Worm (Caenorhabditis elegans): ENCODE measurements around the gene glr-2.
A peak's percentile ranks its signal among the peaks of the same experiment; 100 is the strongest.

glr-2 gene

DNA sequence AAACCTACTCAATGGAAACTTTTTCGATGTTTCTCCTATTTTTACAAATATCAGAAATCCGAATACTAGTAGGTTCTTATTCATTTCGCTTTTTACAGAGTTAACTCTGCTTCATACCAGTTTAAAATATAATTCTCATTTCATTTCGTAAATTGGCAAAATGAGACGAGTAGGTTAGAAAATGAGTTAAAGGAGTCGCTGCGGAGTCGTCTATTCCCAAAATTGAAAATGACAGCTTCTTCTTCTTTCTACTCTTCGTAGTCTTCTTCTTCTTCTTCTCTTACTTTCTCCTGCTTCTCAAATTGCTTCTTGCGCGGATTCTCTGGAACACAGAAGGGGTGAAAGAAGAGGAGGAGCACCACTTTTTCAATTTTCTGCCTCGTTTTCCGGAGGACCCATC lies at the start of gene glr-2:
Gene glr-2 (minus strand): TSS at position 211 of the 400 bp plus-strand sequence.
- TF ChIP-seq ztf-23 (GFP tag; IDR thresholded peaks at IDR 0.05), result 0 out of 2 replicates have a peak, but pooled peaks have one; percentile 48
- no peak for TF ChIP-seq T22C8.4 (GFP tag; IDR thresholded peaks at IDR 0.05)

DNA sequence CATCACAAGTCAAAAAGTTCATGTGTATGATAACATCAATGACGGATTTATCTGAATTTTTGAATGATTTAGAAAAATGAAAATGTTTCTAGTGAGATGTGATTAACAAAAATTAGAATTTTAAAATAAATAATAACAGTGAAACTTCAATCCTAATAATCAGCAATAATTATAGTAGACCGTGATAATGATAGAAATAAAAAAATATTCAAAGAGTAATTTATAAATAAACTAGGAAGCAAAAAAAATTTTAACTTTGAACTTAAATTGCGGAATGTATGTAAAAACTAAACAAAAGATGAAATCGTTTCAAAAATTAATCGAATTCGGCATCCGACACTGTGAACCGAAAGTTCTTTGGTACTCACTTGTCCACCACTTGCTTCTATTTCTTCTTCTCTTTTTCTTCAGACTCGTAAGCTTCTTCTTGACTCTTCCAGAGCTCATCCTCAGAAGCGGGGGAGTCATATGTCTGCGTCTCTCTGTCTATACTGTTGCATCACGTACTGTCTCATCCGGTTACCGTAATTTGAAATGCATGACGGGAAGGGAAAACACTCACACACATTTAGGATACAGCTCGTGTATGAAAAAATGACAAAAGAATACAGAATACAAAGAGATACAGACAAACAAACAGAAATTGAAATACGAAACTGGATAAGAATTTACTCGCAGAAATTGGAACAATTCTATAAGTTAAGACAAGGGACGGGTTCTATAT lies 48.3 kb upstream of the glr-2 start, which contains the start of gene mec-14:
Gene mec-14 (minus strand): TSS at position 51 of the 724 bp plus-strand sequence.
- no peak for TF ChIP-seq ref-1 (GFP tag; conservative IDR thresholded peaks at IDR 0.05)
- no peak for TF ChIP-seq tab-1 (GFP tag; IDR thresholded peaks at IDR 0.05)
- TF ChIP-seq cog-1 (tag; optimal IDR thresholded peaks at IDR 0.05), result no peak
- TF ChIP-seq ztf-23 (GFP tag; IDR thresholded peaks at IDR 0.05), result no peak
- no peak for TF ChIP-seq T22C8.4 (GFP tag; IDR thresholded peaks at IDR 0.05)
- no peak for TF ChIP-seq klf-2 (GFP tag; conservative IDR thresholded peaks at IDR 0.05)
- TF ChIP-seq ztf-29 (GFP tag; IDR thresholded peaks at IDR 0.05), result no peak
- no peak for TF ChIP-seq flt-1 (GFP tag; IDR thresholded peaks at IDR 0.05)
- no peak for TF ChIP-seq med-1 (GFP tag; optimal IDR thresholded peaks at IDR 0.05; ENCODE audit: insufficient read depth)

ce11 chrIII:7189581-7190128 lies 44.9 kb upstream of the glr-2 start, which contains the start of gene rps-21:
rps-21 (minus strand) TSS chrIII:7189631.
- peak; percentile 34 for TF ChIP-seq cog-1 (tag; optimal IDR thresholded peaks at IDR 0.05)
- TF ChIP-seq ztf-23 (GFP tag; IDR thresholded peaks at IDR 0.05), result peak; percentile 55; the same call in 1 of the 2 replicates
- no peak for TF ChIP-seq T22C8.4 (GFP tag; IDR thresholded peaks at IDR 0.05)
- 0 out of 2 replicates have a peak, but pooled peaks have one; percentile 4 for TF ChIP-seq flt-1 (GFP tag; IDR thresholded peaks at IDR 0.05)

- TF ChIP-seq flt-1 (GFP tag; IDR thresholded peaks at IDR 0.05), result no peak
- TF ChIP-seq tab-1 (GFP tag; IDR thresholded peaks at IDR 0.05), result no peak
- TF ChIP-seq med-1 (GFP tag; optimal IDR thresholded peaks at IDR 0.05; ENCODE audit: insufficient read depth), result no peak
- no peak for TF ChIP-seq cog-1 (tag; optimal IDR thresholded peaks at IDR 0.05)
- TF ChIP-seq ztf-23 (GFP tag; IDR thresholded peaks at IDR 0.05), result no peak
- no peak for TF ChIP-seq klf-2 (GFP tag; conservative IDR thresholded peaks at IDR 0.05)
- no peak for TF ChIP-seq ztf-29 (GFP tag; IDR thresholded peaks at IDR 0.05)
- no peak for TF ChIP-seq T22C8.4 (GFP tag; IDR thresholded peaks at IDR 0.05)
- no peak for TF ChIP-seq ref-1 (GFP tag; conservative IDR thresholded peaks at IDR 0.05)
Measured at ce11 chrIII:7188300-7189052, 43.7 kb upstream of the glr-2 start, which contains the start of the genes F37C12.21 and F37C12.10. F37C12.21 (plus strand) TSS chrIII:7188357. F37C12.10 (minus strand) TSS chrIII:7188384.

ce11 chrIII:7185473-7185872 lies 40.7 kb upstream of the glr-2 start, which contains the start of gene F37C12.14:
F37C12.14 (minus strand) TSS chrIII:7185573.
- TF ChIP-seq cog-1 (tag; optimal IDR thresholded peaks at IDR 0.05), result no peak
- no peak for TF ChIP-seq med-1 (GFP tag; optimal IDR thresholded peaks at IDR 0.05; ENCODE audit: insufficient read depth)
- no peak for TF ChIP-seq flt-1 (GFP tag; IDR thresholded peaks at IDR 0.05)
- TF ChIP-seq T22C8.4 (GFP tag; IDR thresholded peaks at IDR 0.05), result no peak

ce11 chrIII:7184022-7184421 lies 39.3 kb upstream of the glr-2 start, which contains the start of gene yju-2:
yju-2 (plus strand) TSS chrIII:7184336.
- TF ChIP-seq flt-1 (GFP tag; IDR thresholded peaks at IDR 0.05) (no peak), cog-1 (tag; optimal IDR thresholded peaks at IDR 0.05) (no peak), ztf-23 (GFP tag; IDR thresholded peaks at IDR 0.05) (no peak), med-1 (GFP tag; optimal IDR thresholded peaks at IDR 0.05; ENCODE audit: insufficient read depth) (no peak), ztf-29 (GFP tag; IDR thresholded peaks at IDR 0.05) (no peak), T22C8.4 (GFP tag; IDR thresholded peaks at IDR 0.05) (no peak), klf-2 (GFP tag; conservative IDR thresholded peaks at IDR 0.05) (no peak), tab-1 (GFP tag; IDR thresholded peaks at IDR 0.05) (no peak), ref-1 (GFP tag; conservative IDR thresholded peaks at IDR 0.05) (no peak)

DNA sequence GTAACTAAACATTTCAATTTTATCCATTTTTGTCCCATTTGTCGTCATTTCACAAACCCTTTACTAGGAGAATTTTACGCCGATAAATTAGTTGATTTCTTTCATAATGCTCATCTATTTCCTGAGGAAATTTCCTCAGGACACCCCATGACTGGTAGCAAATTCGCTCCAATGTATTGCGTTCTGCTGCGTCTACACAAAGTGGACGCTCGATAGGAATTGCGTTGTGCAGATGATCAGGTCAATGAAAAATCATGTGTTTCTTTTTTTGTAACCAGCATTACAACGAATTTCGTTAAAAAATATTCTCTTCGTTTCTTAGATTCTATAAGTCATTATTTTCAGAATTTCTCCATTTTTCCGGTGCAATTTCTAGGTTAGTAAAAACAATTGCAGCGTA lies 37.1 kb upstream of the glr-2 start, which contains the start of gene epg-4:
Gene epg-4 (plus strand): TSS at position 346 of the 400 bp plus-strand sequence.
- TF ChIP-seq ztf-29 (GFP tag; IDR thresholded peaks at IDR 0.05) (no peak), ref-1 (GFP tag; conservative IDR thresholded peaks at IDR 0.05) (no peak), klf-2 (GFP tag; conservative IDR thresholded peaks at IDR 0.05) (no peak), flt-1 (GFP tag; IDR thresholded peaks at IDR 0.05) (0 out of 2 replicates have a peak, but pooled peaks have one; percentile 18)

DNA sequence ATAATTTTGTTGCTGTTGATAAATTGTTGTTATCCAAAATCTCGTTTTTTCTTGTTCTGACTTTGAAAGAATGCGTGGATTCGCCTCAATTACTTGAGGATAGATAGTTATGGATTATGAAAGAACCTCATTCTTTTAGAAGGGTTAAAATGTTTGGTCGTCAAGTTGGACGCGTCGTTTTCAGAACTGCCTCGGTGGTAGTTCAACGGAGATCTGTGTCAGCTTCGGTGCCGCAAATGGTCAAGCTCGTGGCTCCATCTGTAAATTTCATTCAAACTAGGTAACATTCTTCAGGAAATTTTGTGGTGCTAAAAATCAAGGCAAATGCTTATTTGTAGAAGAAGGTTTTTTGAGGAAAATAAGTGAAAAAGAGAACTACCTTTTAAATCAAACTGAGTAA lies 35.9 kb upstream of the glr-2 start, which contains the start of gene ndab-2:
Gene ndab-2 (plus strand): TSS at position 140 of the 400 bp plus-strand sequence.
- no peak for TF ChIP-seq tab-1 (GFP tag; IDR thresholded peaks at IDR 0.05)

ce11 chrIII:7179538-7180301 lies 35.0 kb upstream of the glr-2 start, which contains the start of the genes rps-14 and rpl-36:
rps-14 (minus strand) TSS chrIII:7179588.
rpl-36 (plus strand) TSS chrIII:7180251.
- TF ChIP-seq ref-1 (GFP tag; conservative IDR thresholded peaks at IDR 0.05) (no peak), ztf-23 (GFP tag; IDR thresholded peaks at IDR 0.05) (peak; percentile 79), cog-1 (tag; optimal IDR thresholded peaks at IDR 0.05) (peak; percentile 76)
